Fruit fly (Drosophila melanogaster) whole organism: ENCODE measurements around the gene eloF.

ENCODE experiments used
- CG8478 ChIP-seq: fragments of >200 bp; optimal IDR thresholded peaks from 2 replicates; lab custom pipeline; 2018; ENCODE audit warnings: inconsistent platforms
- Dll ChIP-seq: fragments of >200 bp; optimal IDR thresholded peaks from 2 replicates; lab custom pipeline; 2017
- EcR ChIP-seq, 2 experiments: fragments of >200 bp; optimal IDR thresholded peaks; 2 replicates each; lab custom pipeline; 2017; ENCODE audit warnings: missing biosample characterization in 2 of 2, missing genetic modification characterization in 2 of 2, missing genetic modification reagents in 2 of 2
- pan ChIP-seq: fragments of >200 bp; optimal IDR thresholded peaks from 2 replicates; lab custom pipeline; 2017
- psq ChIP-seq: fragments of >200 bp; optimal IDR thresholded peaks from 2 replicates; lab custom pipeline; 2017
- usp ChIP-seq: fragments of >200 bp; optimal IDR thresholded peaks from 2 replicates; lab custom pipeline; 2017; ENCODE audit warnings: missing biosample characterization, missing genetic modification characterization, mixed read lengths

Gene eloF

dm6 chr3R:9784341-9785062 lies 29.5 kb upstream of the eloF start, which contains the start of the genes MtnA and CG8500:
MtnA (minus strand) TSS chr3R:9784370.
CG8500 (plus strand) TSS chr3R:9784653.
- TF ChIP-seq pan (lab: Kevin White, UChicago) (no peak), CG8478 (lab: Kevin White, UChicago) (peak; percentile 11)

- TF ChIP-seq usp (GFP tag; lab: Kevin White, UChicago) (no peak), EcR (GFP tag; optimal IDR thresholded peaks at IDR 0.05; lab: Kevin White, UChicago) (no peak), psq (lab: Kevin White, UChicago) (no peak), CG8478 (lab: Kevin White, UChicago) (no peak), pan (lab: Kevin White, UChicago) (no peak), Dll (no peak)
These were observed 22.7 kb upstream of the eloF start, which contains the start of the genes CG12945 and CG8507 for dm6 chr3R:9791177-9791806. CG12945 (minus strand) TSS chr3R:9791221. CG8507 (plus strand) TSS chr3R:9791483.

- TF ChIP-seq pan (lab: Kevin White, UChicago): no peak
These were observed 20.9 kb upstream of the eloF start, which contains the start of gene CG8516 for dm6 chr3R:9793018-9793417. CG8516 (plus strand) TSS chr3R:9793295.

dm6 chr3R:9800644-9801330 lies 13.2 kb upstream of the eloF start, which contains the start of the genes CG9467 and CG8526:
CG9467 (minus strand) TSS chr3R:9801026.
CG8526 (plus strand) TSS chr3R:9801280.
- no peak for TF ChIP-seq usp (GFP tag; lab: Kevin White, UChicago)
- no peak for TF ChIP-seq EcR (GFP tag; optimal IDR thresholded peaks at IDR 0.05; lab: Kevin White, UChicago)
- no peak for TF ChIP-seq CG8478 (lab: Kevin White, UChicago)
- TF ChIP-seq pan (lab: Kevin White, UChicago): no peak
- TF ChIP-seq psq (lab: Kevin White, UChicago): no peak
- TF ChIP-seq Dll: no peak

- TF ChIP-seq psq (lab: Kevin White, UChicago): peak; percentile 65
- peak; percentile 85 for TF ChIP-seq CG8478 (lab: Kevin White, UChicago)
- no peak for TF ChIP-seq usp (GFP tag; lab: Kevin White, UChicago)
These were observed 4.9 kb upstream of the eloF start, which contains the start of gene FBXO11 for dm6 chr3R:9808946-9809545. FBXO11 (minus strand) TSS chr3R:9809368.

- TF ChIP-seq Dll: no peak
- no peak for TF ChIP-seq EcR (GFP tag; optimal IDR thresholded peaks at IDR 0.05; lab: Kevin White, UChicago)
- TF ChIP-seq pan (lab: Kevin White, UChicago): no peak
- no peak for TF ChIP-seq CG8478 (lab: Kevin White, UChicago)
- no peak for TF ChIP-seq usp (GFP tag; lab: Kevin White, UChicago)
- no peak for TF ChIP-seq psq (lab: Kevin White, UChicago)
These were observed 1.5 kb upstream of the eloF start, which contains the start of gene CG8534 for dm6 chr3R:9812447-9812846. CG8534 (plus strand) TSS chr3R:9812747.

dm6 chr3R:9816879-9817278 lies 2.9 kb downstream of the eloF start, which contains the start of gene CG16904:
CG16904 (minus strand) TSS chr3R:9816979.
- TF ChIP-seq EcR (GFP tag; optimal IDR thresholded peaks at IDR 0.05; lab: Kevin White, UChicago) (no peak), Dll (no peak), psq (lab: Kevin White, UChicago) (no peak), CG8478 (lab: Kevin White, UChicago) (no peak), pan (lab: Kevin White, UChicago) (no peak), usp (GFP tag; lab: Kevin White, UChicago) (no peak)

dm6 chr3R:9818295-9818694 lies 4.3 kb downstream of the eloF start, which contains the start of gene CG9459:
CG9459 (minus strand) TSS chr3R:9818395.
- no peak for TF ChIP-seq Dll
- no peak for TF ChIP-seq usp (GFP tag; lab: Kevin White, UChicago)
- no peak for TF ChIP-seq psq (lab: Kevin White, UChicago)
- no peak for TF ChIP-seq EcR (GFP tag; optimal IDR thresholded peaks at IDR 0.05; lab: Kevin White, UChicago)
- no peak for TF ChIP-seq pan (lab: Kevin White, UChicago)
- TF ChIP-seq CG8478 (lab: Kevin White, UChicago): no peak

- no peak for TF ChIP-seq Dll
- no peak for TF ChIP-seq psq (lab: Kevin White, UChicago)
- TF ChIP-seq CG8478 (lab: Kevin White, UChicago): no peak
- TF ChIP-seq pan (lab: Kevin White, UChicago): no peak
- no peak for TF ChIP-seq usp (GFP tag; lab: Kevin White, UChicago)
- no peak for TF ChIP-seq EcR (GFP tag; optimal IDR thresholded peaks at IDR 0.05; lab: Kevin White, UChicago)
These were observed 5.8 kb downstream of the eloF start, which contains the start of gene CG9458 for dm6 chr3R:9819777-9820176. CG9458 (minus strand) TSS chr3R:9819877.

- TF ChIP-seq pan (lab: Kevin White, UChicago): no peak
- no peak for TF ChIP-seq CG8478 (lab: Kevin White, UChicago)
- no peak for TF ChIP-seq usp (GFP tag; lab: Kevin White, UChicago)
- no peak for TF ChIP-seq psq (lab: Kevin White, UChicago)
- TF ChIP-seq EcR (GFP tag; optimal IDR thresholded peaks at IDR 0.05; lab: Kevin White, UChicago): no peak
- no peak for TF ChIP-seq Dll
These were observed 7.1 kb downstream of the eloF start, which contains the start of gene CG42857 for dm6 chr3R:9821091-9821490. CG42857 (minus strand) TSS chr3R:9821191.

- TF ChIP-seq Dll: no peak
- no peak for TF ChIP-seq CG8478 (lab: Kevin White, UChicago)
- TF ChIP-seq psq (lab: Kevin White, UChicago): no peak
- no peak for TF ChIP-seq usp (GFP tag; lab: Kevin White, UChicago)
- no peak for TF ChIP-seq pan (lab: Kevin White, UChicago)
- no peak for TF ChIP-seq EcR (GFP tag; optimal IDR thresholded peaks at IDR 0.05; lab: Kevin White, UChicago)
These were observed 9.8 kb downstream of the eloF start, which contains the start of gene CG34302 for dm6 chr3R:9823723-9824122. CG34302 (minus strand) TSS chr3R:9823823.
